Fruit fly (Drosophila melanogaster) ovary, adult (tissue): Measurements from ENCODE around the gene fon.

Experiments
- CG17801 ChIP-seq: fragments of 200-800 bp; optimal IDR thresholded peaks from 2 replicates; lab custom pipeline; 2019; ENCODE audit warnings: missing biosample characterization, mild to moderate bottlenecking, missing genetic modification characterization, moderate library complexity; ENCODE audit not compliant: partially characterized antibody

fon gene

DNA sequence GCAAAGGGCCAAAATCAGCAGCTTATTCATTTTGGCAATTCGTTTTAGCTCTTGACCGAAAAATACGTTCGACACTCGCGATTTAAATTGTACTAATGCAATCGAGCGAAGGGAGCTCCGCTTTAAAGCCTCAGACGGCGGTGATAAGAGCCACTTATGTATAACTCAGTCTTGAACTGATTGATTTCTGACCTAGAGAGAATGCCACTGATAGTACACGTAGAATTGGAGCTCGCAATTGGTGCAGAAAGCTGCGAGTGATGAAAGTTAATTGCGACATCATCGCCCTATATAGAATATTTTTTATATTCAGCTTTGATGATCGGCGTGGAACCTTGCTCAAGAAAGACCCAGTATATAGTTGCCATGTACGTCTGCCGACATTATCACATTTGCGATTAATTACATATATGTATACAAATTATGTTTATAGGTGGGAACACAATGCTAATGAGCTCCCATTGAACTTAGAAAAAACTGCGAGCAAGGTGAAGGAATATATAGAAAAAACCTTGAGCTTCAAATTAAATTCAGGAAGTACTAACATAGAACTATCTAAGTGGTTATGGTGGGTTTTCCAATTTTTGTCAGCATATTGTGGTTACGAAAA is at the start of gene fon:
TSS of gene fon (minus strand) at position 100 of the 610 bp plus-strand sequence.
- TF ChIP-seq CG17801 (GFP tag; lab: Kevin White, UChicago), result no peak

DNA sequence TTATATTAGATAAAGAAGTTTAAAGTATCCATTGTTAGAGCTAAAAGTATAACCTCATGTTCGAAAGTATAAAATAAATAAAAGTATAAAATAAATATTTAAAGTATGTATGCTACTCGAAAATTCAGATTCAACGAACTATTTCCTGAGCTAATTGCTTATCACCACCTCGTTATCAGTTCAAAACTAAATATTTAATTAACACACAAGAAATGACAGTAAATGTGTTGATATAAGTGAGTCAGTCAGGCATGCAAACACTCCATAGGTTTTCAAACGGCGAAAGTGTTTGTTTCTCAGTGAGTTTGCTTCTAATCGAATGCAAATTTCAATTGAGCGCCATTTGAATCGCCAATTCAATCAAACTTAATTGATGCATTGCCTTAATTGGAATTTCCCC is 48.3 kb upstream of the fon start:
- TF ChIP-seq CG17801 (GFP tag; lab: Kevin White, UChicago), result peak; percentile 12

DNA sequence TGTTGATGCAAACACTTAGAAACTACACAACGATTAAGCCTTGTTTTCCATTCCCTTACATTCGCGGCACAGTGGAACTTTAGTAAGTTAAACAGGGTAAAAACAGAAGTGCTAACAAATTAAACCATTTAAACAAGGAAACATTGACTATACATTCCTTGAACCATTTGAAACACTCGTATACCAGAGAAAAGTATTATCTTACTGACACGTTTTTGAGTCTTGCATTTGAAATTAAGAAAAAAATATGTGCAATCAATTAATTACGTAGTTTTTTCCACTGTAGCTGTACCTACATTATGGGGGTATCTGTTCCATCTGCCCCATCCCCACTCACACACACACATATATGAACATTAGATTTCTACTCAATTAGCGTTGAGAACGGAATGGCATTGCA is 47.3 kb upstream of the fon start:
- peak; percentile 25 for TF ChIP-seq CG17801 (GFP tag; lab: Kevin White, UChicago)

DNA sequence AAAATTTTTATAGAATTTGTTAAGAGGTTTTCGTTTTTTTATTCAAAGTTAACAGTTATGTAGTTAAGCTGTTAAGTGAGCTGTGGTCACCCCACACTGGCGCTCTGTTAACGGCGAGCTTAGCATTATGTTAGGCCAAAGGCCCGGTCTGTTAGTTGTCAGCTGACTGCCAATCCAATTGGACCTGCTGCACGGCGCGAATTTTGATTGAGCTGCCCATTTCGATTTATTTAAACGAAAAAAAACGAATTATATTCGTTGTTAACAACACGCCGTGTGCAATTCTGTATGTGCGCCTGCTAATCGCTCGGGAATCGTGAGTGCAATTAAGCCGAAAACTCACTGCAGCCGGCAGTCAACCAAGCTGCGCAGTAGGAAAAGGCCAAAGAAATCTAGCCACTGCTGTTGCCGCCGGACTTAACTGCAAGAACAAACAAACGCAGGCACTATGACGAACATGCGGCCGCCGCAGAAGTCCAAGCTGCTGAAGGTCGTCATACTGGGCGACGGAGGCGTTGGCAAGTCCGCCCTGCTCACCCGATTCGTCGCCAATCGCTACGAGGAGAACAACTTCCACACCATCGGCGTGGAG is 46.5 kb upstream of the fon start, which contains the start of gene Rab9:
TSS of gene Rab9 (plus strand) at position 151 of the 592 bp plus-strand sequence.
- peak; percentile 65 for TF ChIP-seq CG17801 (GFP tag; lab: Kevin White, UChicago)

DNA sequence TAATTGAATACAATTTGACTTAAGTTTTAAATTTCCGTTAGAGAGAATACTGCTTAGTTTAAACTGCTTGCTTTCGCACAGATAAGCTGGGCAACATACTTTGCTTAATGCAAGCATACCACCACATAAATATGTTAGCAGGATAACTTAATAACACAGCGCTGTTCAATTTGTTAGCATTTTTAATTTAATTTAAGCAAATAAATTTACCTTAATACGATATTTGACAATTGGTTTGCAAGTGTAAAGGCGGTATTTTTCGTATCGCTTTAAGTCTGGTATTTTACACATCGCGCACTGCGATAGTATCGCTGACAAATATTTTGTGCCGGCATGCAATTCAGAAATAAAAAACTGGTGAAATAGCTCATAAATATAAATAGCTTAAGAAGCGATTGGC is 44.3 kb upstream of the fon start, which contains the start of gene RtcB:
TSS of gene RtcB (plus strand) at position 301 of the 400 bp plus-strand sequence.
- TF ChIP-seq CG17801 (GFP tag; lab: Kevin White, UChicago), result no peak

DNA sequence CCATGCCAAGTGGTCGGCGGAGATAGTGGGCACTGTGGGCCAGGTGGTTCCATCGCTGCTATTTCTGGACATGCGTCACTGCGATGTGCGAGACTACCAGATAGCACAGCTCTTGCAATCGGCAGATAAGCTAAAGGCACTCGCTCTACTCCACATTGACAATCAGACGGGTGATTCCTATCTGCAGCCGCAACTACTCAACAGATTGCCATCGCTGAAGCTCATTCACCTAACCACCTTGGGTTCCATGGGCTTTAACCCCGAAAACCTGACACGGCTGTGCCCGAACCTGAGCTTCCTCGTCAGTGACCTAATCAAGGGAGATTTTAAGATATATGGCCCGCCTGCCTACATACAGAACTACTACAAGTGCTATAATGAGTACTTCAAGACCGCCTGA is 43.7 kb upstream of the fon start:
- TF ChIP-seq CG17801 (GFP tag; lab: Kevin White, UChicago), result no peak

DNA sequence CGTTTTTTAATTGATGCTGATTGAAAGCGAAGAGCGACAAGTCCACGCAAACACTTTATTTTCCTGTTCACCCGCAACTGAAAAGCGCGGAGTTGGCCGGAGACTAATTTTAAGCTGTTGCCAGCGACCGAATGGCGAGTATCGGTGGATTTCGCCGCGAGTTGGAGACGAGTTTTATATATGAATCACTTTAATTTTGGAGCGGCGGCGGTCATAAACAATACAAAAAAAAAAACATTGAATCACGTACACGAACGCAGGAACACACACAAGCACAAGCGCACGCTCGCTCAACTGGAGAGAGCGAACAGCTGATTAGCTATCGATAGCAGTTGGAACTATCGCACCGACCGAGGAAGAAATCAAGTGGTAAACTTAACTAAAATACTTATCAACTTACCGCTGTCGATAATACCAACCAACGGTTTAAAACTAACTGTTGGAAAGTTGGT is 40.4 kb upstream of the fon start, which contains the start of gene Pax:
TSS of gene Pax (minus strand) at position 267 of the 452 bp plus-strand sequence.
- peak; percentile 6 for TF ChIP-seq CG17801 (GFP tag; lab: Kevin White, UChicago)

DNA sequence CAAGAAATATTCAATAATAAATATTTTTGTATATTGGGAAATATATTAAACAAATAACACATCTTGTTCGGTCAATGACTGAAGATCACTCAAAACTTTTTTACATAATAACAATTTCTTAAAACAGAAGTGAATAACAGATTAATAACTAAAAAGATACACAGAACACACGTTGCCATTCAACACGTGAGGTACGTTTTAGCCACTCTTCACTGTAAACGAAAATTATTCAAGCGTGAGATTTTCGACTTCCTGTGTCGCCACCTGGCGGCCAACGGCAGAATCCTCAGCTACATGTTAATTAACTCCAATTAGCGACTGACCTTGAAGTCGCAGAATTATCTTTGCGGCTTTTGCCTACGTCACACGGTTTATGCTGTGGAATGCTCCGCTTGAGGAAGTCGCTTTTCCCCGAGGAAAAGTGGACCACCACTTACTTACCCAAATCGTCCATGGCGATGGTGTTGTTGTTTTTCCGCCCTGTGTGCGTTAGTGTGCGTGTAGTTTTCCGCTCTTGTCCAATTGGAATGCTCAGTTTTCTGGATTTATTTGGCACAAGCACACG is 39.8 kb upstream of the fon start:
- peak; percentile 22 for TF ChIP-seq CG17801 (GFP tag; lab: Kevin White, UChicago)

DNA sequence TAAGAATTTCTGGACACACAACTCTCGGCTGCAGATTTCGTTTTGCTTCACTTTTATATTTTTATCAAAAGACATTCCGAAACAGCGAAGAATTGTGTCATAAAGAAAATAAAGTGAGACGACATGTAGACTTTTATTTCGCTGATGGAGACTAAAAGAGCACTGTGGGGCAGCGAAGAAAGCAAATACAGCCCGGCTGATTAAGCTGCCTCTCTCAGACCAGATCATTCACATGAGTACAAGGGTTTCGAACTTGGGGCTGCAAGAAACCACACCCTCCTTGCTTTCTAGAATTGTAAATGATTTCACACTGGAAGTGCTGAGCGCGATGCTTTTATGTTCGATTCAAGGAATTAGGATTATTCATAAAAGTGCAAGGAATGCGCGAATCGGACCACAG is 39.1 kb upstream of the fon start:
- peak; percentile 14 for TF ChIP-seq CG17801 (GFP tag; lab: Kevin White, UChicago)

DNA sequence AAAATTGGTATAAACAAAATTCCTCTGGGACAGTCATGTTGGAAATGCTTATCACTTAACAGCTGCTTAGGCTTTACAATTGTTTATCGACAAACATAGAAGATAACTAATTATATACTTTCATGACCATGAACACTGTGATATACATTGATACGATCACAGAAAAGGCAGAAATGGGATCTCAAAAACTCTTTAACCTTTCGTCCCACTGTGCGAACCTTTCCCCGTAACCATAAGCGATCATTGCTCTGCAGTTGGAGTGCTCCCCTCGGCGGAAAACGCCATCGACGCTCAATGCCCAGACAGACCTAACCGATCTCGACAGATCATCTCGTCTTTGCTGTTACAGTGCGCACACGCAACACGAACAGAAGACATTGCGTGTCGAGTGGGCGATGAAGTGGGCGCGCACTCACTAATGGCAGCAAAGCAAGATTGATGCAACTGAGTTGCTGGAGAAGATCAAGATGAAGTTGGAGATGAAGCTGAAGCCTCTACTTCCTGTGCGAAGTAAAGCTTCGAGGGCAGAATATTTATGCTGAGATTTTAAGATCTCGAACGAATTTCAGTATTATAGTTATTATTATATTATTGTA is 38.4 kb upstream of the fon start:
- TF ChIP-seq CG17801 (GFP tag; lab: Kevin White, UChicago), result no peak

DNA sequence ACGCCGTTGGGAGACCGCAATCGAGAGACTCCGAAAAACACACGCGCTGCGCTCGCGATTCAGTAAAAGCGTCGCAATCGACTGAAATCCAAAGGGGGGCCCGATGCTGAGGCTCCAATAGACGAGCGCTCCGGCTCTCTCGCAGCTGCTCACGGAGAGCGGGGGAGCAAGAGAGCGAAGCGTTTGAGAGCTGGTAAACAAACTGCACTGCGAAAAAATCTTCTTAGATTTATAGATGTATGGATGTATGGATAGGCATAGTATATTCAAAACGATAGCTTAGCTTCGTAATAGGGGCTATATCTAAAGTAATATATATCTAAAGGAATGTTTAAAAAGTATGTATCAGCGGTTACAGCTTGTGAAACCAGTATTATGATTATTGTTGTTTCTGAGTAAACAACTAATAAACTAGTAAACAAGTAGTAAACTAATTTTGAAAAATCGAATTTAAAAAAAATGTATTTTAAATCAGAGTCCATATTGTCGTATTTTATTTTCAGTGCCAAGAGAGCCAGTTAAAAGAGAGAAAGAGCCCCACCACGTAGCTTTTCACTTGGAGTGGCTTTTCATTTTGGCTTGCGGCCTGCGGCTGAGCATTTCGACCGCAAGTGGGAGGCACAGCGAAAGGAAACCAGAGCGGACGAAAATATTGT is 37.6 kb upstream of the fon start, which contains the start of the genes Alp12 and CG13085:
TSS of gene Alp12 (plus strand) at position 584 of the 656 bp plus-strand sequence.
TSS of gene CG13085 (plus strand) at position 584 of the 656 bp plus-strand sequence.
- peak; percentile 91 for TF ChIP-seq CG17801 (GFP tag; lab: Kevin White, UChicago)

DNA sequence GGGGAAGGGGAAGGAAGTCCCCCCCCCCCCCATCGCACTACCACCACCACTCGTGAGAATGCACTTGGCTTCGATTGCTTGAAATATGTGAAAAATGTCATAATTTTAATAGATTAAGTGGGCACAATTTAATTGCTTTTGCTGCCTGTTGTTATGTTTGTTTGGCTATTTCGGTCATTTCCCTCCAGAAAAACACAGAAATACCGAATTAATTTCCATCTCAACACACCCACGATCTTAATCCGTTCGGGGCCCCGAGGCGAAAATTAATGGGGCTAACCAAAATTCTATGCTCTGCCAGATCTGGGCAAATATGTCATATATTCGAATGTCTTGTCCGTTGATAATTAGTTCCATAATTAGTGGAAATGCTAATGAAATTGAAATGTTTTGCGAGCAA is 36.6 kb upstream of the fon start:
- TF ChIP-seq CG17801 (GFP tag; lab: Kevin White, UChicago), result no peak

DNA sequence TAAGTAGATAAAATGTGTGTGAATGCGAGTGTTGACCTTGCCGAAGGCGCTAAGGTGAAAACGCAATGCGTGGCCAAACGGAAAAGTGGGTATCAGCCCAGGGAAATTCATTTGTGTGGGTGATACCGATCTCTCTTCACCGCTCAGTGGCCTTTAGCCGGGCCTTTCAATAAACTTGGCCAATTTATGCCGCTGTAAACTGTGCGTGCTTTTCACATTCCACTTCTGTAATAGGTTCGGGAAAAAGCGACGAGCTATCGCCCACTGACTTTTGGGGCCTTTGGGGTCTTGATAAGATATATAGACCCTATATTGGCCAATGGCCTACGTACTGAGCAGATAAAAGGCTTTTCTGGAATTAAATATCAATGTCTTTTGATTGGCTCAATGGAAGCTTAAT is 35.6 kb upstream of the fon start:
- TF ChIP-seq CG17801 (GFP tag; lab: Kevin White, UChicago), result no peak

DNA sequence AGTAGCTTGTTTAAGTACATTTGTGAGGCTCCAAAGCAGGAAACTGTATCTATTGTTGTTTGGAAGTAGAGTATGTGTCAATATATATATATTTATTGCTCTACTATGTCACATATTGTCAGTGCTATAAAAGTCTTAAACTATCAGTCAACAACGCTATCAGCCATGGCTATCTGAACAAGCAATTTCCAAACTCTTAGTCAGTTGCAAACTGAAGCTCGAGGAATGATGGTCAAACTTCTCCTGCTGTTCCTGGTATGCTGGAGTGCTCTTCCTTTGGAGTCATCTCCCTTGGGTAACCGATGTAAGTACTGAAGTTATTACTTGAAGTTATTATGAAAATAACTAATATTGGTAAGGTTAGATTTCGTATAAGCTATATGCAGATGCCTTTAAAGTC is 32.9 kb upstream of the fon start, which contains the start of gene lectin-37Db:
TSS of gene lectin-37Db (plus strand) at position 204 of the 400 bp plus-strand sequence.
- TF ChIP-seq CG17801 (GFP tag; lab: Kevin White, UChicago), result no peak

DNA sequence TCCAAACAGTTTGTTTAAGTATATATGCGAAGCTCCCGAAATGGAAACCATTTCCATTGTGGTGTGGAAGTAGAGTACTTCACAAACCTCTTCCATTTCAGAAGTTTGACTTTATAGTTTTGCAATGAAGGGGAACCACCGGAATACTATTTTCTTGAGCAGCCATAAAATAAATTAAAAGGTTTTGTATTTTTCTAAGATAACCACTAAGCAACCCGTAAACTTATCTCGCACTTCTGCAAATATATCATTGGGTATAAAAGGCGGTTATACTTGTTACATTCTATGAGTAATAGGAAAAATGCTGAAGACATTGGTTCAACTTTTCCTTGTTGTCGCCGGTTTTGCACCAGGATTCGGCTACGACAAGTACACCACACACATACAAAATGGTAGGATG is 32.0 kb upstream of the fon start, which contains the start of gene lectin-37Da:
TSS of gene lectin-37Da (plus strand) at position 301 of the 400 bp plus-strand sequence.
- no peak for TF ChIP-seq CG17801 (GFP tag; lab: Kevin White, UChicago)
